Fruit fly (Drosophila melanogaster) whole organism, pupa: ENCODE data around the gene DIP-iota.
A peak's percentile ranks its signal among the peaks of the same experiment; 100 is the strongest.

ENCODE experiments used
- CG10348 ChIP-seq: fragments of 200-800 bp; sonication (Bioruptor generic); IDR thresholded peaks from 2 replicates; pipeline ENCODE4 v1.3.6; 2022; ENCODE audit warnings: missing biosample characterization, missing genetic modification characterization
- CG12605 ChIP-seq: fragments of 200-800 bp; sonication (Bioruptor generic); IDR thresholded peaks from 2 replicates; pipeline ENCODE4 v1.3.6; 2022; ENCODE audit warnings: missing biosample characterization, missing genetic modification characterization
- CG13204 ChIP-seq: fragments of 200-800 bp; sonication (Bioruptor generic); optimal IDR thresholded peaks from 2 replicates; lab custom pipeline; 2018; ENCODE audit warnings: missing biosample characterization, mild to moderate bottlenecking, missing genetic modification characterization, moderate library complexity
- CG15710 ChIP-seq: fragments of 200-800 bp; sonication (Bioruptor generic); optimal IDR thresholded peaks from 2 replicates; lab custom pipeline; 2018; ENCODE audit warnings: missing biosample characterization, mild to moderate bottlenecking, missing genetic modification characterization, moderate library complexity
- CG17806 ChIP-seq: fragments of 200-800 bp; sonication (Bioruptor generic); optimal IDR thresholded peaks from 2 replicates; lab custom pipeline; 2018; ENCODE audit warnings: missing biosample characterization, mild to moderate bottlenecking, missing genetic modification characterization, moderate library complexity
- CG32121 ChIP-seq: fragments of 200-800 bp; sonication (Bioruptor generic); IDR thresholded peaks from 2 replicates; pipeline ENCODE4 v1.3.6; 2022; ENCODE audit warnings: missing biosample characterization, missing genetic modification characterization
- CG34367 ChIP-seq: fragments of 200-800 bp; sonication (Bioruptor generic); optimal IDR thresholded peaks from 2 replicates; lab custom pipeline; 2018; ENCODE audit warnings: missing biosample characterization, mild to moderate bottlenecking, missing genetic modification characterization
- CG4496 ChIP-seq: fragments of 200-800 bp; sonication (Bioruptor generic); IDR thresholded peaks from 3 replicates; pipeline ENCODE4 v1.3.6; 2022; ENCODE audit warnings: missing biosample characterization, missing genetic modification characterization
- CG8159 ChIP-seq: fragments of 200-800 bp; sonication (Bioruptor generic); optimal IDR thresholded peaks from 3 replicates; lab custom pipeline; 2018; ENCODE audit warnings: missing biosample characterization, mild to moderate bottlenecking, missing genetic modification characterization, moderate library complexity
- CG8301 ChIP-seq: fragments of 200-800 bp; sonication (Bioruptor generic); optimal IDR thresholded peaks from 2 replicates; lab custom pipeline; 2018; ENCODE audit warnings: missing biosample characterization, mild to moderate bottlenecking, missing genetic modification characterization
- EcR ChIP-seq: fragments of 200-800 bp; sonication (Bioruptor generic); optimal IDR thresholded peaks from 3 replicates; lab custom pipeline; 2019; ENCODE audit warnings: missing biosample characterization, missing genetic modification characterization, mild to moderate bottlenecking, moderate library complexity, missing genetic modification reagents
- Ets98B ChIP-seq: fragments of 200-800 bp; sonication (Bioruptor generic); IDR thresholded peaks from 2 replicates; pipeline ENCODE4 v1.3.6; 2022; ENCODE audit warnings: missing biosample characterization, missing genetic modification characterization
- Snoo ChIP-seq: fragments of 200-800 bp; sonication (Bioruptor generic); optimal IDR thresholded peaks from 3 replicates; lab custom pipeline; 2017; ENCODE audit warnings: missing biosample characterization, mild to moderate bottlenecking, missing genetic modification characterization, inconsistent platforms
- fd96Ca ChIP-seq: fragments of 200-800 bp; sonication (Bioruptor generic); IDR thresholded peaks from 3 replicates; pipeline ENCODE4 v1.3.6; 2022; ENCODE audit warnings: missing biosample characterization, missing genetic modification characterization

DNA sequence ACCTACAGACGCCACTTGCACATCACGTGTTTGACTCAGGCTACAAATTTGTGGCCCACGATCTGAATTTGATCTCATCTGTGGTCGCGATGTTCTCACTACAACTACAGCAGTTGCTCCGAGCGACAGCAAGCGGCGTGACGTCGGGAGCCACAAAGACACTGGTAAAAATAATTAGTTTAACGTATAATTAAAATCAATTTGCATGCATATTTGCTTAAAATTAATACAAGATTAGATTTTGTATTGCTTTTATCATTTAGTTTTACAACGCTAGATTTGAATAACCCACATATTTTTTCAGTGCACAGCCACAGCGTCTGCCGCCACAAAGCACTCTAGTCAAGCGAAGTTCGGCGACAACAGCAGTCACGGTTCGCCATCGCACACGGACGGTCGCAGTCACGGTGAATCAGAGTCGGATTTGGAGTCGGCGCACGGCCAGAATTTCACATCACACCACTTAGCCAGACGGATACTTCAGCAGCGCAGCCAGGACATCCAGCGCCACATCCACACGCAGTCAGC lies 9.0 kb downstream of the DIP-iota start:
- TF ChIP-seq CG32121 (GFP tag; lab: Robert Waterston, UW): peak; percentile 100
- TF ChIP-seq CG34367 (tag; lab: Kevin White, UChicago): peak; percentile 100
- peak; percentile 100 for TF ChIP-seq CG15710 (tag; lab: Kevin White, UChicago)
- peak; percentile 100 for TF ChIP-seq fd96Ca (GFP tag; lab: Robert Waterston, UW)
- TF ChIP-seq CG8159: peak; percentile 100
- peak; percentile 87 for TF ChIP-seq EcR
- peak; percentile 100 for TF ChIP-seq CG8301 (tag; lab: Kevin White, UChicago)
- peak; percentile 100 for TF ChIP-seq CG13204
- TF ChIP-seq CG4496 (GFP tag; lab: Robert Waterston, UW): peak; percentile 100
- TF ChIP-seq CG10348 (GFP tag; lab: Robert Waterston, UW): peak; percentile 100
- peak; percentile 100 for TF ChIP-seq Ets98B (GFP tag; lab: Robert Waterston, UW)
- TF ChIP-seq CG12605: peak; percentile 100
- peak; percentile 100 for TF ChIP-seq CG17806
- TF ChIP-seq Snoo (tag; lab: Kevin White, UChicago): peak; percentile 100
